Worm (Caenorhabditis elegans) whole organism, young adult: ENCODE results near the gene F59D12.2.

Source experiments
- C06A6.2 ChIP-seq: fragments of 200-800 bp; sonication (Bioruptor generic); conservative IDR thresholded peaks from 2 replicates; pipeline ENCODE4 v1.3.6; 2022; ENCODE audit warnings: missing genetic modification characterization, missing compliant biosample characterization
- F22D6.2 ChIP-seq: sonication (generic microtip); optimal IDR thresholded peaks from 2 replicates; lab custom pipeline; 2016; ENCODE audit warnings: mild to moderate bottlenecking, missing genetic modification characterization, missing compliant biosample characterization
- Y79H2A.3 ChIP-seq: fragments of 200-800 bp; sonication (Bioruptor generic); conservative IDR thresholded peaks from 2 replicates; pipeline ENCODE4 v1.3.6; 2022; ENCODE audit warnings: missing genetic modification reagents, missing genetic modification characterization, missing compliant biosample characterization
- akir-1 ChIP-seq: fragments of 200-800 bp; sonication (Bioruptor generic); optimal IDR thresholded peaks from 2 replicates; lab custom pipeline; 2018; ENCODE audit warnings: mild to moderate bottlenecking, missing genetic modification characterization, moderate library complexity, missing compliant biosample characterization
- attf-5 ChIP-seq: fragments of 200-800 bp; sonication (Bioruptor generic); optimal IDR thresholded peaks from 2 replicates; lab custom pipeline; 2018; ENCODE audit warnings: mild to moderate bottlenecking, missing genetic modification characterization, missing compliant biosample characterization
- attf-6 ChIP-seq: fragments of 200-800 bp; sonication (Bioruptor generic); IDR thresholded peaks from 2 replicates; pipeline ENCODE4 v1.3.6; 2022; ENCODE audit warnings: missing genetic modification reagents, missing genetic modification characterization, missing compliant biosample characterization
- cebp-2 ChIP-seq: fragments of 200-800 bp; sonication (Bioruptor generic); IDR thresholded peaks from 2 replicates; pipeline ENCODE4 v1.3.6; 2022; ENCODE audit warnings: missing genetic modification characterization, missing compliant biosample characterization
- ceh-91 ChIP-seq: fragments of 200-800 bp; sonication (Bioruptor generic); IDR thresholded peaks from 2 replicates; pipeline ENCODE4 v1.3.6; 2022; ENCODE audit warnings: missing genetic modification reagents, missing genetic modification characterization, missing compliant biosample characterization
- efl-1 ChIP-seq: fragments of 150-350 bp; optimal IDR thresholded peaks from 2 replicates; lab custom pipeline; 2014; ENCODE audit warnings: missing biosample characterization, missing genetic modification reagents, missing genetic modification characterization
- ets-4 ChIP-seq: fragments of 200-800 bp; sonication (Bioruptor generic); optimal IDR thresholded peaks from 2 replicates; lab custom pipeline; 2018; ENCODE audit warnings: mild to moderate bottlenecking, missing genetic modification characterization, missing compliant biosample characterization
- hsf-1 ChIP-seq: fragments of 200-800 bp; sonication (Bioruptor generic); IDR thresholded peaks from 2 replicates; pipeline ENCODE4 v1.3.6; 2022; ENCODE audit warnings: missing genetic modification reagents, missing genetic modification characterization, missing compliant biosample characterization
- let-526 ChIP-seq: fragments of 200-800 bp; sonication (Bioruptor generic); IDR thresholded peaks from 2 replicates; pipeline ENCODE4 v1.3.6; 2022; ENCODE audit warnings: missing genetic modification reagents, missing genetic modification characterization, missing compliant biosample characterization
- madf-6 ChIP-seq: fragments of 200-800 bp; sonication (Bioruptor generic); IDR thresholded peaks from 2 replicates; pipeline ENCODE4 v1.3.6; 2022; ENCODE audit warnings: missing genetic modification reagents, missing genetic modification characterization, missing compliant biosample characterization
- mcd-1 ChIP-seq: fragments of 200-800 bp; sonication (Bioruptor generic); IDR thresholded peaks from 2 replicates; pipeline ENCODE4 v1.3.6; 2022; ENCODE audit warnings: missing genetic modification reagents, missing genetic modification characterization, missing compliant biosample characterization
- nfyb-1 ChIP-seq: fragments of 200-800 bp; sonication (Bioruptor generic); IDR thresholded peaks from 2 replicates; pipeline ENCODE4 v1.3.6; 2022; ENCODE audit warnings: missing genetic modification reagents, missing genetic modification characterization, missing compliant biosample characterization
- nhr-179 ChIP-seq: sonication (generic microtip); optimal IDR thresholded peaks from 2 replicates; lab custom pipeline; 2016; ENCODE audit warnings: mild to moderate bottlenecking, missing genetic modification characterization, missing compliant biosample characterization
- rcor-1 ChIP-seq: fragments of 200-800 bp; sonication (Bioruptor generic); IDR thresholded peaks from 2 replicates; pipeline ENCODE4 v1.3.6; 2022; ENCODE audit warnings: missing genetic modification reagents, missing genetic modification characterization, missing compliant biosample characterization
- zfh-2 ChIP-seq: fragments of 200-800 bp; sonication (Bioruptor generic); conservative IDR thresholded peaks from 2 replicates; pipeline ENCODE4 v1.3.6; 2022; ENCODE audit warnings: missing genetic modification reagents, missing genetic modification characterization, missing compliant biosample characterization

The F59D12.2 gene

ce11 chrX:15627814-15628213 is 47.7 kb downstream of the F59D12.2 start:
- TF ChIP-seq C06A6.2: no peak
- no peak for TF ChIP-seq zfh-2
- TF ChIP-seq ceh-91 (GFP tag; lab: Robert Waterston, UW): no peak
- TF ChIP-seq cebp-2 (GFP tag; lab: Robert Waterston, UW): no peak
- TF ChIP-seq rcor-1: no peak
- no peak for TF ChIP-seq let-526 (GFP tag; lab: Robert Waterston, UW)
- TF ChIP-seq akir-1 (GFP tag; lab: Kevin White, UChicago): no peak
- no peak for TF ChIP-seq F22D6.2 (tag; lab: Kevin White, UChicago)
- no peak for TF ChIP-seq mcd-1 (GFP tag; lab: Robert Waterston, UW)
- TF ChIP-seq attf-5 (GFP tag; lab: Kevin White, UChicago): no peak
- TF ChIP-seq nhr-179 (tag; lab: Kevin White, UChicago): no peak

ce11 chrX:15626119-15626850 is 49.2 kb downstream of the F59D12.2 start:
- TF ChIP-seq nfyb-1 (GFP tag; lab: Robert Waterston, UW): no peak
- TF ChIP-seq ceh-91 (GFP tag; lab: Robert Waterston, UW): no peak
- no peak for TF ChIP-seq ets-4
- no peak for TF ChIP-seq hsf-1
- TF ChIP-seq attf-6: no peak
- no peak for TF ChIP-seq Y79H2A.3 (GFP tag; lab: Robert Waterston, UW)
- no peak for TF ChIP-seq efl-1 (GFP tag; lab: Kevin White, UChicago)
- no peak for TF ChIP-seq madf-6 (GFP tag; lab: Robert Waterston, UW)
